Fruit fly (Drosophila melanogaster) whole organism, embryonic: ENCODE data around the gene Tmem214.
A peak's percentile ranks its signal among the peaks of the same experiment; 100 is the strongest.

Experiments
- Bgb ChIP-seq: fragments of 200-800 bp; sonication (Bioruptor generic); IDR thresholded peaks from 2 replicates; pipeline ENCODE4 v1.3.6; 2022; ENCODE audit warnings: missing biosample characterization, missing genetic modification characterization; ENCODE audit not compliant: partially characterized antibody
- Blimp-1 ChIP-seq: fragments of 200-800 bp; sonication (Bioruptor generic); optimal IDR thresholded peaks from 3 replicates; lab custom pipeline; 2018; ENCODE audit warnings: missing biosample characterization, missing genetic modification characterization, mild to moderate bottlenecking, moderate library complexity, missing genetic modification reagents
- CG10431 ChIP-seq: fragments of 200-800 bp; sonication (Bioruptor generic); optimal IDR thresholded peaks from 3 replicates; lab custom pipeline; 2018; ENCODE audit warnings: missing biosample characterization, mild to moderate bottlenecking, missing genetic modification characterization
- CG10543 ChIP-seq: fragments of 200-800 bp; sonication (Bioruptor generic); optimal IDR thresholded peaks from 3 replicates; lab custom pipeline; 2017; ENCODE audit warnings: missing biosample characterization, mild to moderate bottlenecking, missing genetic modification characterization, moderate library complexity
- CG10979 ChIP-seq: fragments of 200-800 bp; sonication (Bioruptor generic); optimal IDR thresholded peaks from 2 replicates; lab custom pipeline; 2018; ENCODE audit warnings: missing biosample characterization, mild to moderate bottlenecking, missing genetic modification characterization, moderate library complexity
- CG11247 ChIP-seq: fragments of 200-800 bp; sonication (Bioruptor generic); IDR thresholded peaks from 2 replicates; pipeline ENCODE4 v1.3.6; 2022; ENCODE audit warnings: missing biosample characterization, missing genetic modification characterization
- CG14860 ChIP-seq: fragments of 200-800 bp; sonication (Bioruptor generic); IDR thresholded peaks from 3 replicates; pipeline ENCODE4 v1.3.6; 2022; ENCODE audit warnings: missing biosample characterization, missing genetic modification characterization; ENCODE audit not compliant: partially characterized antibody
- CG15601 ChIP-seq: fragments of 200-800 bp; sonication (Bioruptor generic); optimal IDR thresholded peaks from 3 replicates; lab custom pipeline; 2019; ENCODE audit warnings: missing biosample characterization, mild to moderate bottlenecking, missing genetic modification characterization, moderate library complexity
- CG1647 ChIP-seq: fragments of 200-800 bp; sonication (Bioruptor generic); optimal IDR thresholded peaks from 3 replicates; lab custom pipeline; 2016; ENCODE audit warnings: missing biosample characterization, missing genetic modification characterization
- CG17802 ChIP-seq: fragments of 200-800 bp; sonication (Bioruptor generic); optimal IDR thresholded peaks from 2 replicates; lab custom pipeline; 2018; ENCODE audit warnings: missing biosample characterization, mild to moderate bottlenecking, missing genetic modification characterization, moderate library complexity
- CG34224 ChIP-seq: fragments of 200-800 bp; sonication (Bioruptor generic); IDR thresholded peaks from 3 replicates; pipeline ENCODE4 v1.3.6; 2022; ENCODE audit warnings: missing biosample characterization, missing genetic modification characterization; ENCODE audit not compliant: partially characterized antibody
- CG6254 ChIP-seq: fragments of 200-800 bp; sonication (Bioruptor generic); optimal IDR thresholded peaks from 3 replicates; lab custom pipeline; 2017; ENCODE audit warnings: mild to moderate bottlenecking, missing biosample characterization, missing genetic modification reagents, missing genetic modification characterization
- CG7839 ChIP-seq: fragments of 200-800 bp; sonication (Bioruptor generic); optimal IDR thresholded peaks from 3 replicates; lab custom pipeline; 2018; ENCODE audit warnings: missing biosample characterization, mild to moderate bottlenecking, missing genetic modification characterization, moderate library complexity
- CG7987 ChIP-seq: fragments of 200-800 bp; sonication (Bioruptor generic); optimal IDR thresholded peaks from 2 replicates; lab custom pipeline; 2018; ENCODE audit warnings: missing biosample characterization, mild to moderate bottlenecking, missing genetic modification characterization, moderate library complexity
- CG9797 ChIP-seq: fragments of 200-800 bp; sonication (Bioruptor generic); optimal IDR thresholded peaks from 3 replicates; lab custom pipeline; 2018; ENCODE audit warnings: missing biosample characterization, mild to moderate bottlenecking, missing genetic modification characterization
- Dip2 ChIP-seq: fragments of 200-800 bp; sonication (Bioruptor generic); IDR thresholded peaks from 2 replicates; pipeline ENCODE4 v1.3.6; 2022; ENCODE audit warnings: missing biosample characterization, missing genetic modification characterization
- Dp ChIP-seq: fragments of 200-800 bp; sonication (Bioruptor generic); optimal IDR thresholded peaks from 2 replicates; lab custom pipeline; 2018; ENCODE audit warnings: missing biosample characterization, mild to moderate bottlenecking, missing genetic modification characterization, moderate library complexity
- Dref ChIP-seq: fragments of 200-800 bp; sonication (Bioruptor generic); IDR thresholded peaks from 2 replicates; pipeline ENCODE4 v1.3.6; 2022; ENCODE audit warnings: missing biosample characterization, missing genetic modification characterization
- Elba2 ChIP-seq: fragments of 200-800 bp; sonication (Bioruptor generic); optimal IDR thresholded peaks from 3 replicates; lab custom pipeline; 2016; ENCODE audit warnings: missing biosample characterization, missing genetic modification characterization
- Ets65A ChIP-seq: fragments of 200-800 bp; sonication (Bioruptor generic); peaks from one replicate; lab custom pipeline; 2016; ENCODE audit warnings: missing biosample characterization, missing genetic modification characterization
- HLH3B ChIP-seq: fragments of 200-800 bp; sonication (Bioruptor generic); IDR thresholded peaks from 2 replicates; pipeline ENCODE4 v1.3.6; 2022; ENCODE audit warnings: missing biosample characterization, missing genetic modification characterization
- Hr3 ChIP-seq: fragments of 200-800 bp; sonication (Bioruptor generic); optimal IDR thresholded peaks from 3 replicates; lab custom pipeline; 2016; ENCODE audit warnings: missing biosample characterization, missing genetic modification characterization
- Oaz ChIP-seq: fragments of 200-800 bp; sonication (Bioruptor generic); IDR thresholded peaks from 2 replicates; pipeline ENCODE4 v1.3.6; 2022; ENCODE audit warnings: missing biosample characterization, missing genetic modification characterization
- Six4 ChIP-seq: fragments of 200-800 bp; sonication (Bioruptor generic); optimal IDR thresholded peaks from 2 replicates; lab custom pipeline; 2016; ENCODE audit warnings: missing biosample characterization, missing genetic modification characterization
- TFAM ChIP-seq: fragments of 200-800 bp; sonication (Bioruptor generic); optimal IDR thresholded peaks from 2 replicates; lab custom pipeline; 2017; ENCODE audit warnings: missing biosample characterization, missing genetic modification characterization, inconsistent platforms
- Xbp1 ChIP-seq: fragments of 200-800 bp; sonication (Bioruptor generic); optimal IDR thresholded peaks from 3 replicates; lab custom pipeline; 2016; ENCODE audit warnings: missing biosample characterization, mild to moderate bottlenecking, missing genetic modification characterization
- ara ChIP-seq: fragments of 200-800 bp; sonication (Bioruptor generic); IDR thresholded peaks from 2 replicates; pipeline ENCODE4 v1.3.6; 2022; ENCODE audit warnings: missing biosample characterization, missing genetic modification characterization
- bsh ChIP-seq, 2 experiments: fragments of 200-800 bp; sonication (Bioruptor generic); optimal IDR thresholded peaks; 2 replicates each; lab custom pipeline; 2017 to 2018; ENCODE audit warnings: mild to moderate bottlenecking in 2 of 2, missing biosample characterization in 2 of 2, missing genetic modification characterization in 2 of 2, moderate library complexity in 1 of 2
- dan ChIP-seq: fragments of 200-800 bp; sonication (Bioruptor generic); IDR thresholded peaks from 2 replicates; pipeline ENCODE4 v1.3.6; 2022; ENCODE audit warnings: missing biosample characterization, missing genetic modification characterization
- dmrt11E ChIP-seq: fragments of 200-800 bp; sonication (Bioruptor generic); optimal IDR thresholded peaks from 3 replicates; lab custom pipeline; 2018; ENCODE audit warnings: missing biosample characterization, mild to moderate bottlenecking, missing genetic modification characterization, moderate library complexity
- fd102C ChIP-seq: fragments of 200-800 bp; sonication (Bioruptor generic); optimal IDR thresholded peaks from 2 replicates; lab custom pipeline; 2018; ENCODE audit warnings: missing biosample characterization, mild to moderate bottlenecking, missing genetic modification characterization, moderate library complexity
- fd3F ChIP-seq: fragments of 200-800 bp; sonication (Bioruptor generic); optimal IDR thresholded peaks from 2 replicates; lab custom pipeline; 2018; ENCODE audit warnings: missing biosample characterization, mild to moderate bottlenecking, missing genetic modification characterization, moderate library complexity
- gem ChIP-seq: fragments of 200-800 bp; sonication (Bioruptor generic); optimal IDR thresholded peaks from 2 replicates; lab custom pipeline; 2019; ENCODE audit warnings: missing biosample characterization, mild to moderate bottlenecking, missing genetic modification characterization, moderate library complexity
- gt ChIP-seq: fragments of 200-800 bp; sonication (Bioruptor generic); IDR thresholded peaks from 2 replicates; pipeline ENCODE4 v1.3.6; 2022; ENCODE audit warnings: missing biosample characterization, missing genetic modification characterization
- kah ChIP-seq: fragments of 200-800 bp; sonication (Bioruptor generic); optimal IDR thresholded peaks from 2 replicates; lab custom pipeline; 2018; ENCODE audit warnings: missing biosample characterization, mild to moderate bottlenecking, missing genetic modification characterization
- lola ChIP-seq, 3 experiments: fragments of >200 bp in 2 of 3; fragments of 200-800 bp in 1 of 3; sonication (Bioruptor generic) in 1 of 3; optimal IDR thresholded peaks; 2 replicates each; lab custom pipeline; 2017 to 2019; ENCODE audit warnings: missing biosample characterization in 3 of 3, missing genetic modification characterization in 3 of 3, mild to moderate bottlenecking in 1 of 3, moderate library complexity in 1 of 3
- nau ChIP-seq: fragments of 200-800 bp; sonication (Bioruptor generic); optimal IDR thresholded peaks from 3 replicates; lab custom pipeline; 2017; ENCODE audit warnings: missing biosample characterization, mild to moderate bottlenecking, missing genetic modification characterization, missing genetic modification reagents
- nerfin-2 ChIP-seq: fragments of 200-800 bp; sonication (Bioruptor generic); IDR thresholded peaks from 2 replicates; pipeline ENCODE4 v1.3.6; 2022; ENCODE audit warnings: missing biosample characterization, missing genetic modification characterization; ENCODE audit not compliant: partially characterized antibody
- otp ChIP-seq: fragments of 200-800 bp; sonication (Bioruptor generic); IDR thresholded peaks from 3 replicates; pipeline ENCODE4, ENCODE4 v1.3.6; 2022; ENCODE audit warnings: missing biosample characterization, missing genetic modification characterization
- phol ChIP-seq: fragments of 200-800 bp; sonication (Bioruptor generic); optimal IDR thresholded peaks from 3 replicates; lab custom pipeline; 2018; ENCODE audit warnings: missing biosample characterization, mild to moderate bottlenecking, missing genetic modification characterization, moderate library complexity
- row ChIP-seq: fragments of 200-800 bp; sonication (Bioruptor generic); IDR thresholded peaks from 3 replicates; pipeline ENCODE4 v1.3.6; 2022; ENCODE audit warnings: missing biosample characterization, missing genetic modification characterization
- sens ChIP-seq: fragments of 200-800 bp; sonication (Bioruptor generic); peaks from one replicate; lab custom pipeline; 2016; ENCODE audit warnings: missing biosample characterization, missing genetic modification characterization
- so ChIP-seq: fragments of 200-800 bp; sonication (Bioruptor generic); IDR thresholded peaks from 3 replicates; pipeline ENCODE4 v1.3.6; 2022; ENCODE audit warnings: missing biosample characterization, missing genetic modification characterization
- yki ChIP-seq: fragments of >200 bp; optimal IDR thresholded peaks from 3 replicates; lab custom pipeline; 2018

Gene Tmem214

DNA sequence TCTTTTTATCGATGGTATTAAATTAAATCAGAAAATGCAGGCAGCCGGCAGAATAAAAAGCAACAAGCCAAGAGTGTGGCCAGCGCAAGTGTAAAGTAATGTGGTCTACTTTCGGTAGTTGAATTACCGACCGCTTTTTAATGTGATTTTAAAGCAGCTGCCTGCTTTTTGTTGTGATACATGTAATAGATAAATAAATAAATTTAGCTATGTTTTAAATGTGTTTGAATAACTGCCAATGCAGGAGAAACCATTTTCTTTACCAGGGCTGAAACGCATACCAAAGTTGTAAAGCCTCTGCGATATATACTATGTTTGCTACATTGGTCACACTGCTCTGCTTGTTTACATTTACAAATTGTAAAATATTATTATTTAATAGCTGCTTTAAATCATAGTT is at the start of gene Tmem214, which contains the start of gene YL-1 (continued):
- TF ChIP-seq CG7839 (no peak), CG11247 (no peak), nerfin-2 (GFP tag; lab: Robert Waterston, UW) (no peak), CG15601 (tag; lab: Kevin White, UChicago) (peak; percentile 2), CG1647 (GFP tag; lab: Kevin White, UChicago) (no peak)

DNA sequence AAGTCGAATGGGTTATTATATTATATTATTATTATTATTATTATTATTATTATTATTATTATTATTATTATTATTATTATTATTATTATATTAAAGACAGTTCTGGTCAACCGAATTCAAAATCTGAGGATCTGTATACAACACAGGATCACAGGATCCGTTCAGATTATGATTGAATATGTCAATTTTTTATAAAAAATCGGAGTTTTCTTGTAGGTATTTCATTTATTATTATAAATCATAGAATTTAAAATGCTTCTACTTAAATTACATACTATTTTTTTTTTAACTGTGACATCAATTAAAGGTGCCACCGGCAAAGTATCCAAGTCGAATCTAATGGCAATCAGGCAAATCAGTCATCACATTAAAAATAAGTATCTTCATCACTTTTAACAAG is 46.6 kb upstream of the Tmem214 start, which contains the start of gene CG14913:
CG14913 (plus strand) TSS at position 301 of the 400 bp plus-strand sequence.
- TF ChIP-seq ara (no peak), bsh (GFP tag; optimal IDR thresholded peaks at IDR 0.05; lab: Kevin White, UChicago) (no peak), nau (GFP tag; lab: Kevin White, UChicago) (no peak), CG10543 (no peak), Dp (GFP tag; lab: Kevin White, UChicago) (no peak), CG10431 (no peak), otp (no peak)

DNA sequence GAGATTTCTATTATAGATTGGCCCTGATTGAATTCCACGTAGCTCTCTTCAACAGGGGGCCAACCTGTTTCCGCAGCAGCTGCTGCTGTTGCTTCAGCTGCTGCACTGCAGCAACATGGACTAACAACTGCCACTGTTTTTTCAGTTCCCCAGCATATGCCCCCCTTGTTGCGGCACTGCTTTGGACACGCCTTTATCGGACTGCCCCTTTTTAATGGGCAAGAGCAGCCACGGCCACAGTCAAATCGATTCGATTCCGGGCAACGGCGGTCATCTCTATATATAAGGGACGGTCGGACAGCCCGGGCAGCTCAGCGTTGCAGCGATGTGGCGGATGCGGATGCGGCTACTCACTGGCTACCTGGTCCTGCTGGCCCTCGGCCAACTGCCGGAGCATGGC is 45.2 kb upstream of the Tmem214 start, which contains the start of gene Acp32CD:
Acp32CD (plus strand) TSS at position 301 of the 400 bp plus-strand sequence.
- no peak for TF ChIP-seq Blimp-1 (GFP tag; lab: Kevin White, UChicago)
- peak; percentile 34 for TF ChIP-seq sens
- no peak for TF ChIP-seq Dip2 (GFP tag; lab: Robert Waterston, UW)
- peak; percentile 35 for TF ChIP-seq Ets65A (GFP tag; lab: Kevin White, UChicago)

DNA sequence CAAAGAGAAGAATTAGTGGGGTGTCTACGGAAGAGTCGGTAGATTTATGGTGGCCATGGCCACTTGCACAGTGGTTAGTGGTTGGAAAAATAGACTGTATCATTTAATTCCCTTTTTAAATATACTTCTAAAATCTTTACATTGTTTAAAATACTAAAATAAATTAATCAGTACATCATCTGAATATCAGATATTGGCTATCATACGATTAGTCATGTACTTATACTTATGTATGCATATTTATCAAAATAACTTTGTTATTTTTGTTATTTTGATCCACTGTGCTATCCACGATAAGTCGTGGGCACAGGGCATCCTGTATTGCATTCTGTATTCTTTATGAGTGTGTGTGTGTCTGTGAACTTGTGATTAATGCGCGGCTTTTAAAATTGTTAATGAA is 44.6 kb upstream of the Tmem214 start:
- no peak for TF ChIP-seq fd3F
- no peak for TF ChIP-seq kah (GFP tag; lab: Kevin White, UChicago)
- TF ChIP-seq CG6254 (GFP tag; lab: Kevin White, UChicago) = peak; percentile 53
- no peak for TF ChIP-seq HLH3B
- no peak for TF ChIP-seq Xbp1
- no peak for TF ChIP-seq gt (GFP tag; lab: Robert Waterston, UW)
- peak; percentile 25 for TF ChIP-seq CG10979
- peak; percentile 15; the same call in 1 of the 3 replicates for TF ChIP-seq row (GFP tag; lab: Robert Waterston, UW)
- peak in 1 of 3 experiments; percentile 17 for TF ChIP-seq lola (GFP tag; optimal IDR thresholded peaks at IDR 0.05; lab: Kevin White, UChicago)
- no peak for TF ChIP-seq so (GFP tag; lab: Robert Waterston, UW)
- TF ChIP-seq bsh (GFP tag; optimal IDR thresholded peaks at IDR 0.05; lab: Kevin White, UChicago) = peak; percentile 28 to 55
- peak; percentile 28 for TF ChIP-seq gem (tag; lab: Kevin White, UChicago)
- no peak for TF ChIP-seq phol (tag; lab: Kevin White, UChicago)
- TF ChIP-seq fd102C (GFP tag; lab: Kevin White, UChicago) = no peak
- TF ChIP-seq dmrt11E (tag; lab: Kevin White, UChicago) = peak; percentile 4
- no peak for TF ChIP-seq CG34224 (GFP tag; lab: Robert Waterston, UW)

DNA sequence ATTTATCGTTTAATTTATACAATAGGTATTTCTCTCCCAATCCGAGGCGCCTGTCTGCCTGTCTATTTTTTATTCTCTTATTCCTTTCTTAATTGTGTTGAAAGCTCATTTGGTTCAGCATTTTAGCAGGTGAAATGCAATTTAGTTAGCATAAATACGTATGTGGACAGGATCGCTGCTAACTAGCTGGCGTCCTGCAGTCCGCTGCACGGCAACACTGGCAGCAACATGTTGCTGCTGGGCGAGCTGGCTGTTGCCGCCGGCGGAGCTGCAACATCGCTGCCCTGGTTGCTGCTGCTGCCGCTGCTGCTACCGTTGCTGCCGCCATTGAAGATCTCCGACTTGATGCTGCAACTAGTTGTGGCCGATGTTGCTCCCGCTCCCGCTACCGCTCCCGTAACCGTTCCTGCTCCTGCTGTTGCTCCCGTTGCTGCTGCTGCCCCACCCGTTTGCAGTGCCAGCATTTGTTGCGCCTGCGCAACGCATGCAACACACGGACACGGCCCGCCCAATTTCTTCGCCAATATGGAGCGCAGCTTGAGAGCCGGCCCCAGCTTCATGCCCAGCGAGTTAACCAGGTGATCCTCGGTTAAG is 44.0 kb upstream of the Tmem214 start:
- TF ChIP-seq Six4 (GFP tag; lab: Kevin White, UChicago) (no peak), CG9797 (no peak), yki (no peak), CG7987 (GFP tag; lab: Kevin White, UChicago) (no peak), TFAM (no peak), Hr3 (GFP tag; lab: Kevin White, UChicago) (no peak), Bgb (no peak), CG1647 (GFP tag; lab: Kevin White, UChicago) (no peak), dan (GFP tag; lab: Robert Waterston, UW) (no peak), Oaz (GFP tag; lab: Robert Waterston, UW) (no peak), Dref (GFP tag; lab: Robert Waterston, UW) (0 out of 2 replicates have a peak, but pooled peaks have one; percentile 27), CG14860 (GFP tag; lab: Robert Waterston, UW) (no peak), CG17802 (tag; lab: Kevin White, UChicago) (no peak), Elba2 (GFP tag; lab: Kevin White, UChicago) (no peak)
